Worm (Caenorhabditis elegans): ENCODE data around the gene C12D8.13.

C12D8.13 gene

ce11 chrV:10237959-10238444 lies 17.5 kb upstream of the C12D8.13 start:
- no peak for TF ChIP-seq skn-1 (tag; optimal IDR thresholded peaks at IDR 0.05)
- TF ChIP-seq Y55F3AM.14 (GFP tag; optimal IDR thresholded peaks at IDR 0.05): no peak
- TF ChIP-seq nhr-21 (tag; optimal IDR thresholded peaks at IDR 0.05): no peak

ce11 chrV:10237171-10237570 lies 16.7 kb upstream of the C12D8.13 start:
- TF ChIP-seq lin-39 (tag; optimal IDR thresholded peaks at IDR 0.05) (no peak), unc-62 (GFP tag; optimal IDR thresholded peaks at IDR 0.05) (no peak), egl-27 (tag; optimal IDR thresholded peaks at IDR 0.05) (no peak), Y55F3AM.14 (GFP tag; optimal IDR thresholded peaks at IDR 0.05) (no peak), dmd-4 (tag; optimal IDR thresholded peaks at IDR 0.05) (no peak)

- TF ChIP-seq sma-3 (GFP tag; optimal IDR thresholded peaks at IDR 0.05) (no peak), nhr-129 (tag; optimal IDR thresholded peaks at IDR 0.05) (no peak), sma-9 (GFP tag; optimal IDR thresholded peaks at IDR 0.05) (no peak), sma-9 (tag; optimal IDR thresholded peaks at IDR 0.05) (no peak), gmeb-1 (tag; optimal IDR thresholded peaks at IDR 0.05) (no peak), lin-11 (tag; optimal IDR thresholded peaks at IDR 0.05) (no peak), lsy-2 (tag; optimal IDR thresholded peaks at IDR 0.05) (no peak), F13H6.1 (tag; optimal IDR thresholded peaks at IDR 0.05) (no peak), mdl-1 (tag; optimal IDR thresholded peaks at IDR 0.05) (no peak), ZK546.5 (tag; optimal IDR thresholded peaks at IDR 0.05) (no peak), nhr-21 (tag; optimal IDR thresholded peaks at IDR 0.05) (no peak), skn-1 (tag; optimal IDR thresholded peaks at IDR 0.05) (no peak), ceh-82 (tag; optimal IDR thresholded peaks at IDR 0.05) (no peak), crh-2 (tag; optimal IDR thresholded peaks at IDR 0.05) (no peak), aly-2 (tag; optimal IDR thresholded peaks at IDR 0.05) (no peak), unc-39 (tag; optimal IDR thresholded peaks at IDR 0.05) (no peak), Y55F3AM.14 (GFP tag; optimal IDR thresholded peaks at IDR 0.05) (no peak), unc-55 (GFP tag; optimal IDR thresholded peaks at IDR 0.05) (no peak), R02D3.7 (tag; optimal IDR thresholded peaks at IDR 0.05) (no peak), nhr-25 (tag; optimal IDR thresholded peaks at IDR 0.05) (no peak), nhr-11 (tag; optimal IDR thresholded peaks at IDR 0.05) (no peak)
Observed at ce11 chrV:10233330-10233729, 12.8 kb upstream of the C12D8.13 start, which contains the start of gene str-182. Gene str-182, minus strand, starts transcription at chrV:10233430.

- no peak for TF ChIP-seq ztf-1 (GFP tag; conservative IDR thresholded peaks at IDR 0.05)
- TF ChIP-seq sma-9 (GFP tag; optimal IDR thresholded peaks at IDR 0.05): no peak
- TF ChIP-seq sma-9 (tag; optimal IDR thresholded peaks at IDR 0.05): no peak
- no peak for TF ChIP-seq nhr-21 (tag; optimal IDR thresholded peaks at IDR 0.05)
- no peak for TF ChIP-seq ceh-16 (tag; optimal IDR thresholded peaks at IDR 0.05)
- no peak for TF ChIP-seq unc-62 (GFP tag; optimal IDR thresholded peaks at IDR 0.05)
- no peak for TF ChIP-seq skn-1 (tag; optimal IDR thresholded peaks at IDR 0.05)
- no peak for TF ChIP-seq blmp-1 (tag; optimal IDR thresholded peaks at IDR 0.05; ENCODE audit: insufficient read depth)
- no peak for TF ChIP-seq gmeb-1 (tag; optimal IDR thresholded peaks at IDR 0.05)
Observed at ce11 chrV:10230932-10231331, 10.4 kb upstream of the C12D8.13 start, which contains the start of gene fipr-6. Gene fipr-6, plus strand, starts transcription at chrV:10231232.

DNA sequence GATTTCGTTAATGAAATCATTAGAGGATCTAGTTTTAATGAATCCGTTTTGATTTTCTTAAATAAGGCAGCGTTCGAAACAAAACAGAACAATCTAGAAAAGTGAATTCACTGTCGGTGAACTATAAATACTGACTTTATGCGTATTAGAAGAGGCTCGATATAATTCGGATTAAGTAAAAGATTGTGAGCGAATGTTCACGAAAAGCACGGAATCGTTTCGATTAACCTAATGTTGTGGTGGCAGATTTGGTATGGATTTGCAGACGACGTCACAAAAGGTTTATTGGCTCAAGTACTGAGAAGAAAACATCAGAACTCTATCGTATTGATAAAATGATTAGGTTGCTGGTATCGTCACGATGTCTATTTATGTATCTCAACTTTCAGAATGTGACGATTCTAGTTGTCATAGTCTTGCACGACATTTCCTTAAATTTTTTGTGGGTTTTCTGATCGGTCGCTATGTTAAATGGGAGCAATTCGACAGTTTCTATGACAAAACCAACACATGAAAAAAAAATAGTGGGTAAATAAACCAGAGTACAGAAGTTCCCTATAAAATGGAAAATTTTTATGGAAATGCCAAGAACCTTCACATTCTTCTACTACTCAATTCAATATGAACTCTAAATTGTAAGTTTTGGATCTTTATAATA lies 8.8 kb upstream of the C12D8.13 start, which contains the start of the genes pyt-1 and fipr-7:
TSS of gene pyt-1 (minus strand) at position 101 of the 658 bp plus-strand sequence.
TSS of gene fipr-7 (plus strand) at position 608 of the 658 bp plus-strand sequence.
- TF ChIP-seq fos-1 (tag; optimal IDR thresholded peaks at IDR 0.05) (no peak), dmd-4 (tag; optimal IDR thresholded peaks at IDR 0.05) (no peak), unc-39 (tag; optimal IDR thresholded peaks at IDR 0.05) (no peak), sma-9 (GFP tag; optimal IDR thresholded peaks at IDR 0.05) (no peak), sma-9 (tag; optimal IDR thresholded peaks at IDR 0.05) (no peak), nhr-21 (tag; optimal IDR thresholded peaks at IDR 0.05) (no peak), lin-13 (GFP tag; optimal IDR thresholded peaks at IDR 0.05) (no peak)

- TF ChIP-seq lsy-2 (tag; optimal IDR thresholded peaks at IDR 0.05) (no peak), F13H6.1 (tag; optimal IDR thresholded peaks at IDR 0.05) (peak; percentile 9)
Observed at ce11 chrV:10228360-10228759, 7.9 kb upstream of the C12D8.13 start, which contains the start of gene fipr-4. Gene fipr-4, minus strand, starts transcription at chrV:10228460.

Measured in whole organism, L2 larva.